Worm (Caenorhabditis elegans) whole organism, L4 larva: ENCODE data around the gene ceh-37.

Experiments used
- F26F4.8 ChIP-seq: fragments of 200-800 bp; sonication (Bioruptor generic); conservative IDR thresholded peaks from 2 replicates; pipeline ENCODE4 v1.3.6; 2022; ENCODE audit warnings: missing genetic modification characterization, missing compliant biosample characterization
- F37D6.2 ChIP-seq: sonication (generic microtip); optimal IDR thresholded peaks from 2 replicates; lab custom pipeline; 2016; ENCODE audit warnings: mild to moderate bottlenecking, missing genetic modification characterization, missing compliant biosample characterization
- F44E2.7 ChIP-seq: fragments of 200-800 bp; sonication (Bioruptor generic); IDR thresholded peaks from 2 replicates; pipeline ENCODE4 v2.1.2; 2022; ENCODE audit warnings: missing genetic modification characterization, missing compliant biosample characterization
- F49E8.2 ChIP-seq: sonication (generic microtip); optimal IDR thresholded peaks from 2 replicates; lab custom pipeline; 2016; ENCODE audit warnings: missing compliant biosample characterization, mild to moderate bottlenecking, missing genetic modification characterization, borderline replicate concordance
- R02D3.7 ChIP-seq: fragments of 150-350 bp; sonication (generic microtip); optimal IDR thresholded peaks from 3 replicates; lab custom pipeline; 2014; ENCODE audit warnings: missing biosample characterization, missing genetic modification characterization
- T20F7.1 ChIP-seq: fragments of 200-800 bp; sonication (Bioruptor generic); optimal IDR thresholded peaks from 2 replicates; lab custom pipeline; 2018; ENCODE audit warnings: mild to moderate bottlenecking, missing genetic modification characterization, missing compliant biosample characterization
- T26A8.4 ChIP-seq: fragments of 200-800 bp; sonication (Bioruptor generic); IDR thresholded peaks from 2 replicates; pipeline ENCODE4 v1.3.6; 2022; ENCODE audit warnings: missing genetic modification characterization, missing compliant biosample characterization
- Y48G9A.11 ChIP-seq: fragments of 200-800 bp; sonication (Bioruptor generic); IDR thresholded peaks from 2 replicates; pipeline ENCODE4 v1.3.6; 2022; ENCODE audit warnings: missing genetic modification reagents, missing genetic modification characterization, missing compliant biosample characterization
- ZK337.2 ChIP-seq: fragments of 200-800 bp; sonication (Bioruptor generic); IDR thresholded peaks from 2 replicates; pipeline ENCODE4 v1.3.6; 2022; ENCODE audit warnings: missing genetic modification reagents, missing genetic modification characterization, missing compliant biosample characterization
- aha-1 ChIP-seq: fragments of 150-350 bp; peaks from one replicate; lab custom pipeline; 2014; ENCODE audit warnings: missing biosample characterization, missing genetic modification characterization
- ama-1 ChIP-seq: fragments of 150-350 bp; optimal IDR thresholded peaks from 2 replicates; lab custom pipeline; 2014; ENCODE audit warnings: inconsistent platforms, mixed read lengths
- ctbp-1 ChIP-seq: fragments of 200-800 bp; sonication (Bioruptor generic); IDR thresholded peaks from 2 replicates; pipeline ENCODE4 v1.3.6; 2022; ENCODE audit warnings: missing genetic modification reagents, missing genetic modification characterization, missing compliant biosample characterization
- daf-19 ChIP-seq: fragments of 200-800 bp; sonication (Bioruptor generic); conservative IDR thresholded peaks from 2 replicates; pipeline ENCODE4 v1.3.6; 2022; ENCODE audit warnings: missing genetic modification characterization, missing compliant biosample characterization
- daf-8 ChIP-seq: fragments of 200-800 bp; sonication (Bioruptor generic); IDR thresholded peaks from 2 replicates; pipeline ENCODE4 v1.3.6; 2022; ENCODE audit warnings: missing genetic modification characterization, missing compliant biosample characterization
- dmd-6 ChIP-seq: fragments of 200-800 bp; sonication (Bioruptor generic); IDR thresholded peaks from 2 replicates; pipeline ENCODE4 v1.3.6; 2022; ENCODE audit warnings: missing genetic modification reagents, missing genetic modification characterization, missing compliant biosample characterization
- dpl-1 ChIP-seq: fragments of 150-350 bp; optimal IDR thresholded peaks from 2 replicates; lab custom pipeline; 2014; ENCODE audit warnings: missing biosample characterization, missing genetic modification reagents, missing genetic modification characterization
- duxl-1 ChIP-seq: sonication (generic microtip); optimal IDR thresholded peaks from 2 replicates; lab custom pipeline; 2016; ENCODE audit warnings: mild to moderate bottlenecking, missing genetic modification characterization, moderate library complexity, missing compliant biosample characterization; ENCODE audit not compliant: poor library complexity
- dve-1 ChIP-seq: sonication (generic microtip); optimal IDR thresholded peaks from 2 replicates; lab custom pipeline; 2017; ENCODE audit warnings: antibody characterized with exemption, mild to moderate bottlenecking, missing genetic modification characterization, missing compliant biosample characterization; ENCODE audit not compliant: insufficient read depth
- egl-43 ChIP-seq: fragments of 200-800 bp; sonication (Bioruptor generic); IDR thresholded peaks from 2 replicates; pipeline ENCODE4 v1.3.6; 2022; ENCODE audit warnings: missing genetic modification reagents, missing genetic modification characterization, missing compliant biosample characterization
- fos-1 ChIP-seq: fragments of 150-350 bp; optimal IDR thresholded peaks from 2 replicates; lab custom pipeline; 2014; ENCODE audit warnings: missing biosample characterization, missing genetic modification characterization
- hif-1 ChIP-seq, 2 experiments: sonication (generic microtip); optimal IDR thresholded peaks; 2 replicates each; lab custom pipeline; 2016 to 2017; ENCODE audit warnings: missing compliant biosample characterization in 2 of 2, missing genetic modification characterization in 2 of 2, missing genetic modification reagents in 2 of 2, missing genotype in 2 of 2, mild to moderate bottlenecking in 1 of 2
- hlh-11 ChIP-seq: fragments of 200-800 bp; sonication (Bioruptor generic); optimal IDR thresholded peaks from 2 replicates; lab custom pipeline; 2018; ENCODE audit warnings: mild to moderate bottlenecking, missing genetic modification characterization, missing compliant biosample characterization
- hlh-30 ChIP-seq: sonication (generic microtip); optimal IDR thresholded peaks from 2 replicates; lab custom pipeline; 2017; ENCODE audit warnings: antibody characterized with exemption, mild to moderate bottlenecking, missing genetic modification characterization, missing compliant biosample characterization; ENCODE audit not compliant: insufficient read depth
- hmg-1.1 ChIP-seq: fragments of 200-800 bp; sonication (Bioruptor generic); IDR thresholded peaks from 2 replicates; pipeline ENCODE4 v1.3.6; 2022; ENCODE audit warnings: missing genetic modification reagents, missing genetic modification characterization, missing compliant biosample characterization
- jun-1 ChIP-seq: fragments of 150-350 bp; optimal IDR thresholded peaks from 2 replicates; lab custom pipeline; 2014; ENCODE audit warnings: missing biosample characterization, missing genetic modification reagents, missing genetic modification characterization
- lim-7 ChIP-seq: fragments of 200-800 bp; sonication (Bioruptor generic); IDR thresholded peaks from 2 replicates; pipeline ENCODE4 v1.3.6; 2022; ENCODE audit warnings: missing genetic modification characterization, missing compliant biosample characterization
- lin-1 ChIP-seq: fragments of 200-800 bp; sonication (Bioruptor generic); IDR thresholded peaks from 2 replicates; pipeline ENCODE4 v1.3.6; 2022; ENCODE audit warnings: missing genetic modification reagents, missing genetic modification characterization, missing compliant biosample characterization
- madf-5 ChIP-seq, 2 experiments: fragments of 200-800 bp; sonication (Bioruptor generic); IDR thresholded peaks; 2 replicates each; pipeline ENCODE4 v1.3.6; 2022; ENCODE audit warnings: missing compliant biosample characterization in 2 of 2, missing genetic modification characterization in 2 of 2
- madf-9 ChIP-seq: fragments of 200-800 bp; sonication (Bioruptor generic); conservative IDR thresholded peaks from 2 replicates; pipeline ENCODE4 v1.3.6; 2022; ENCODE audit warnings: missing genetic modification reagents, missing genetic modification characterization, missing compliant biosample characterization
- mep-1 ChIP-seq: fragments of 150-350 bp; sonication (generic microtip); optimal IDR thresholded peaks from 3 replicates; lab custom pipeline; 2014; ENCODE audit warnings: missing biosample characterization, missing genetic modification characterization
- nhr-10 ChIP-seq: fragments of 150-350 bp; optimal IDR thresholded peaks from 2 replicates; lab custom pipeline; 2014; ENCODE audit warnings: missing biosample characterization, missing genetic modification characterization
- nhr-11 ChIP-seq: fragments of 150-350 bp; optimal IDR thresholded peaks from 2 replicates; lab custom pipeline; 2014; ENCODE audit warnings: missing biosample characterization, missing genetic modification characterization
- nhr-28 ChIP-seq: fragments of 150-350 bp; optimal IDR thresholded peaks from 2 replicates; lab custom pipeline; 2014; ENCODE audit warnings: missing biosample characterization, missing genetic modification characterization
- nhr-42 ChIP-seq: fragments of 200-800 bp; sonication (Bioruptor generic); IDR thresholded peaks from 2 replicates; pipeline ENCODE4 v1.3.6; 2022; ENCODE audit warnings: missing genetic modification characterization, missing compliant biosample characterization
- nhr-48 ChIP-seq: sonication (generic microtip); optimal IDR thresholded peaks from 2 replicates; lab custom pipeline; 2016; ENCODE audit warnings: mild to moderate bottlenecking, missing genetic modification characterization, missing compliant biosample characterization
- nhr-6 ChIP-seq: fragments of 150-350 bp; optimal IDR thresholded peaks from 2 replicates; lab custom pipeline; 2014; ENCODE audit warnings: missing biosample characterization, missing genetic modification characterization
- nhr-76 ChIP-seq: fragments of 150-350 bp; optimal IDR thresholded peaks from 2 replicates; lab custom pipeline; 2014; ENCODE audit warnings: missing biosample characterization, missing genetic modification characterization
- nhr-77 ChIP-seq: fragments of 150-350 bp; optimal IDR thresholded peaks from 2 replicates; lab custom pipeline; 2014; ENCODE audit warnings: missing biosample characterization, missing genetic modification characterization
- pha-4 ChIP-seq, 2 experiments: fragments of 150-350 bp in 1 of 2; fragments of 200-800 bp in 1 of 2; sonication (Bioruptor generic) in 1 of 2; IDR thresholded peaks in 1 of 2; optimal IDR thresholded peaks in 1 of 2; 2 replicates each; pipeline versions ENCODE4 v1.3.6 to Lab custom; 2014 to 2022; ENCODE audit warnings: missing genetic modification characterization in 2 of 2, missing genetic modification reagents in 2 of 2, missing biosample characterization in 1 of 2, missing compliant biosample characterization in 1 of 2
- pqm-1 ChIP-seq: sonication (generic microtip); optimal IDR thresholded peaks from 2 replicates; lab custom pipeline; 2017; ENCODE audit warnings: missing biosample characterization, missing genetic modification characterization
- sdz-12 ChIP-seq: fragments of 200-800 bp; sonication (Bioruptor generic); optimal IDR thresholded peaks from 2 replicates; lab custom pipeline; 2018; ENCODE audit warnings: mild to moderate bottlenecking, missing genetic modification characterization, missing compliant biosample characterization
- snpc-1.2 ChIP-seq: fragments of 200-800 bp; sonication (Bioruptor generic); IDR thresholded peaks from 2 replicates; pipeline ENCODE4 v1.3.6; 2022; ENCODE audit warnings: missing genetic modification reagents, missing genetic modification characterization, missing compliant biosample characterization
- spr-3 ChIP-seq: fragments of 200-800 bp; sonication (Bioruptor generic); optimal IDR thresholded peaks from 2 replicates; lab custom pipeline; 2018; ENCODE audit warnings: mild to moderate bottlenecking, missing genetic modification characterization, missing compliant biosample characterization
- tra-1 ChIP-seq: fragments of 200-800 bp; sonication (Bioruptor generic); IDR thresholded peaks from 2 replicates; pipeline ENCODE4 v1.3.6; 2022; ENCODE audit warnings: missing genetic modification reagents, missing genetic modification characterization, missing compliant biosample characterization
- vab-7 ChIP-seq: fragments of 200-800 bp; sonication (Bioruptor generic); IDR thresholded peaks from 2 replicates; pipeline ENCODE4 v1.3.6; 2022; ENCODE audit warnings: missing genetic modification reagents, missing genetic modification characterization, missing compliant biosample characterization
- zfp-2 ChIP-seq: sonication (generic microtip); optimal IDR thresholded peaks from 2 replicates; lab custom pipeline; 2016; ENCODE audit warnings: mild to moderate bottlenecking, missing genetic modification characterization, missing compliant biosample characterization
- ztf-7 ChIP-seq: fragments of 150-350 bp; optimal IDR thresholded peaks from 2 replicates; lab custom pipeline; 2014; ENCODE audit warnings: missing biosample characterization, missing genetic modification characterization

ceh-37 gene

ce11 chrX:14173850-14174249, 34.0 kb downstream of the ceh-37 start, which contains the start of gene idhb-1 (continued):
- TF ChIP-seq ZK337.2 (GFP tag; lab: Robert Waterston, UW), result no peak
- TF ChIP-seq nhr-42 (GFP tag; lab: Robert Waterston, UW), result no peak
- TF ChIP-seq nhr-10 (tag; lab: Kevin White, UChicago), result no peak
- TF ChIP-seq madf-5 (GFP tag; IDR thresholded peaks at IDR 0.05; lab: Robert Waterston, UW), result no peak
- no peak for TF ChIP-seq daf-19
- peak; percentile 85 for TF ChIP-seq dve-1 (tag; lab: Kevin White, UChicago)
- no peak for TF ChIP-seq lin-1 (GFP tag; lab: Robert Waterston, UW)
- TF ChIP-seq T26A8.4 (GFP tag; lab: Robert Waterston, UW), result peak; percentile 42; the same call in 1 of the 2 replicates
- no peak for TF ChIP-seq dmd-6
- no peak for TF ChIP-seq zfp-2 (tag; lab: Kevin White, UChicago)
- TF ChIP-seq F37D6.2 (tag; lab: Kevin White, UChicago), result peak; percentile 47
- no peak for TF ChIP-seq daf-8 (GFP tag; lab: Robert Waterston, UW)
- TF ChIP-seq ama-1 (lab: Kevin White, UChicago), result no peak

- no peak for TF ChIP-seq F44E2.7 (GFP tag; lab: Robert Waterston, UW)
- TF ChIP-seq sdz-12 (GFP tag; lab: Kevin White, UChicago), result no peak
- TF ChIP-seq F26F4.8 (GFP tag; lab: Robert Waterston, UW), result no peak
- peak; percentile 71 for TF ChIP-seq egl-43 (GFP tag; lab: Robert Waterston, UW)
- peak; percentile 94 for TF ChIP-seq hlh-30 (tag; lab: Kevin White, UChicago)
- peak; percentile 93 for TF ChIP-seq aha-1 (tag; lab: Kevin White, UChicago)
- peak; percentile 98 for TF ChIP-seq nhr-28
- peak; percentile 85 for TF ChIP-seq nhr-48 (tag; lab: Kevin White, UChicago)
- TF ChIP-seq madf-9, result peak; percentile 78; the same call in 1 of the 2 replicates
- TF ChIP-seq T20F7.1, result peak; percentile 86
- peak; percentile 72 for TF ChIP-seq nhr-76 (tag; lab: Kevin White, UChicago)
- peak; percentile 24 for TF ChIP-seq ama-1 (lab: Kevin White, UChicago)
- TF ChIP-seq R02D3.7 (tag; lab: Kevin White, UChicago), result no peak
- TF ChIP-seq mep-1, result peak; percentile 98
- peak; percentile 40; the same call in 1 of the 2 replicates for TF ChIP-seq vab-7 (GFP tag; lab: Robert Waterston, UW)
- TF ChIP-seq zfp-2 (tag; lab: Kevin White, UChicago), result no peak
- peak; percentile 88 for TF ChIP-seq T26A8.4 (GFP tag; lab: Robert Waterston, UW)
- peak; percentile 33 for TF ChIP-seq spr-3 (GFP tag; lab: Kevin White, UChicago)
- TF ChIP-seq snpc-1.2 (GFP tag; lab: Robert Waterston, UW), result no peak
- TF ChIP-seq nhr-77 (tag; lab: Kevin White, UChicago), result peak; percentile 97
- TF ChIP-seq jun-1, result peak; percentile 87
- TF ChIP-seq tra-1 (GFP tag; lab: Robert Waterston, UW), result peak; percentile 80
- peak; percentile 44 for TF ChIP-seq duxl-1 (tag; lab: Kevin White, UChicago)
- peak; percentile 94 for TF ChIP-seq hmg-1.1
- TF ChIP-seq hlh-11 (tag; lab: Kevin White, UChicago), result peak; percentile 99
- peak; percentile 25; the same call in 1 of the 2 replicates for TF ChIP-seq pha-4 (GFP tag; IDR thresholded peaks at IDR 0.05; lab: Robert Waterston, UW)
- peak; percentile 35 for TF ChIP-seq pha-4 (tag; optimal IDR thresholded peaks at IDR 0.05; lab: Kevin White, UChicago)
- TF ChIP-seq pqm-1 (tag; lab: Kevin White, UChicago), result peak; percentile 89
- peak; percentile 77 for TF ChIP-seq dpl-1 (GFP tag; lab: Kevin White, UChicago)
- peak; percentile 99 for TF ChIP-seq dve-1 (tag; lab: Kevin White, UChicago)
- peak in 1 of 2 experiments; percentile 74 for TF ChIP-seq hif-1 (tag; optimal IDR thresholded peaks at IDR 0.05; lab: Kevin White, UChicago)
- no peak for TF ChIP-seq F49E8.2 (tag; lab: Kevin White, UChicago)
- TF ChIP-seq nhr-11 (tag; lab: Kevin White, UChicago), result peak; percentile 96
- peak; percentile 96 for TF ChIP-seq dmd-6
- 0 out of 2 replicates have a peak, but pooled peaks have one; percentile 47 for TF ChIP-seq daf-19
- TF ChIP-seq lin-1 (GFP tag; lab: Robert Waterston, UW), result peak; percentile 89
- TF ChIP-seq lim-7 (GFP tag; lab: Robert Waterston, UW), result 0 out of 2 replicates have a peak, but pooled peaks have one; percentile 43
- TF ChIP-seq nhr-6 (tag; lab: Kevin White, UChicago), result peak; percentile 91
- peak; percentile 83 for TF ChIP-seq ctbp-1 (GFP tag; lab: Robert Waterston, UW)
- no peak for TF ChIP-seq Y48G9A.11 (GFP tag; lab: Robert Waterston, UW)
- no peak for TF ChIP-seq fos-1
- TF ChIP-seq ztf-7 (tag; lab: Kevin White, UChicago), result peak; percentile 27
Observed at ce11 chrX:14169569-14170031, 38.2 kb downstream of the ceh-37 start, which contains the start of gene sym-4. Gene sym-4, minus strand, starts transcription at chrX:14169619.
